Worm (Caenorhabditis elegans) whole organism, early embryonic: ENCODE measurements around the gene ard-1.

Experiments
- B0310.2 ChIP-seq: sonication (generic microtip); optimal IDR thresholded peaks from 2 replicates; lab custom pipeline; 2016; ENCODE audit warnings: mild to moderate bottlenecking, missing genetic modification characterization, missing compliant biosample characterization
- F13C5.2 ChIP-seq: sonication (generic microtip); optimal IDR thresholded peaks from 2 replicates; lab custom pipeline; 2017; ENCODE audit warnings: mild to moderate bottlenecking, missing genetic modification characterization, inconsistent platforms, missing compliant biosample characterization
- aly-1 ChIP-seq: sonication (generic microtip); optimal IDR thresholded peaks from 2 replicates; lab custom pipeline; 2016; ENCODE audit warnings: missing genetic modification characterization, missing compliant biosample characterization
- ama-1 ChIP-seq: fragments of 150-350 bp; optimal IDR thresholded peaks from 2 replicates; lab custom pipeline; 2014
- ceh-13 ChIP-seq: fragments of 200-800 bp; sonication (Bioruptor generic); optimal IDR thresholded peaks from 2 replicates; lab custom pipeline; 2018; ENCODE audit warnings: mild to moderate bottlenecking, missing genetic modification characterization, missing compliant biosample characterization
- ceh-36 ChIP-seq: sonication (generic microtip); optimal IDR thresholded peaks from 2 replicates; lab custom pipeline; 2016; ENCODE audit warnings: missing genetic modification characterization, inconsistent platforms, missing compliant biosample characterization
- ets-7 ChIP-seq: sonication (generic microtip); optimal IDR thresholded peaks from 2 replicates; lab custom pipeline; 2016; ENCODE audit warnings: missing genotype, missing genetic modification characterization, missing compliant biosample characterization
- flt-1 ChIP-seq: fragments of 200-800 bp; sonication (Bioruptor generic); IDR thresholded peaks from 2 replicates; pipeline ENCODE4 v1.3.6; 2022; ENCODE audit warnings: missing genetic modification characterization, missing compliant biosample characterization
- hmg-4 ChIP-seq: fragments of 200-800 bp; sonication (Bioruptor generic); optimal IDR thresholded peaks from 2 replicates; lab custom pipeline; 2018; ENCODE audit warnings: mild to moderate bottlenecking, missing genetic modification characterization, missing compliant biosample characterization
- hnd-1 ChIP-seq: sonication (generic microtip); optimal IDR thresholded peaks from 2 replicates; lab custom pipeline; 2016; ENCODE audit warnings: missing genetic modification characterization, missing compliant biosample characterization
- pes-1 ChIP-seq: fragments of 200-800 bp; sonication (Bioruptor generic); IDR thresholded peaks from 2 replicates; pipeline ENCODE4 v1.3.6; 2022; ENCODE audit warnings: missing genetic modification reagents, missing genetic modification characterization, missing compliant biosample characterization
- scrt-1 ChIP-seq: fragments of 200-800 bp; sonication (Bioruptor generic); IDR thresholded peaks from 2 replicates; pipeline ENCODE4 v1.3.6; 2022; ENCODE audit warnings: missing genetic modification characterization, missing compliant biosample characterization
- sea-1 ChIP-seq: fragments of 200-800 bp; sonication (Bioruptor generic); conservative IDR thresholded peaks from 2 replicates; pipeline ENCODE4 v1.3.6; 2022; ENCODE audit warnings: missing genetic modification characterization, missing compliant biosample characterization
- tbx-11 ChIP-seq: fragments of 200-800 bp; sonication (Bioruptor generic); IDR thresholded peaks from 2 replicates; pipeline ENCODE4 v1.3.6; 2022; ENCODE audit warnings: missing genetic modification characterization, missing compliant biosample characterization
- tbx-37 ChIP-seq: fragments of 200-800 bp; sonication (Bioruptor generic); conservative IDR thresholded peaks from 2 replicates; pipeline ENCODE4 v1.3.6; 2022; ENCODE audit warnings: missing genetic modification reagents, missing genetic modification characterization, missing compliant biosample characterization
- tra-4 ChIP-seq: sonication (generic microtip); optimal IDR thresholded peaks from 2 replicates; lab custom pipeline; 2017; ENCODE audit warnings: missing genetic modification characterization, missing compliant biosample characterization

ard-1 gene

DNA sequence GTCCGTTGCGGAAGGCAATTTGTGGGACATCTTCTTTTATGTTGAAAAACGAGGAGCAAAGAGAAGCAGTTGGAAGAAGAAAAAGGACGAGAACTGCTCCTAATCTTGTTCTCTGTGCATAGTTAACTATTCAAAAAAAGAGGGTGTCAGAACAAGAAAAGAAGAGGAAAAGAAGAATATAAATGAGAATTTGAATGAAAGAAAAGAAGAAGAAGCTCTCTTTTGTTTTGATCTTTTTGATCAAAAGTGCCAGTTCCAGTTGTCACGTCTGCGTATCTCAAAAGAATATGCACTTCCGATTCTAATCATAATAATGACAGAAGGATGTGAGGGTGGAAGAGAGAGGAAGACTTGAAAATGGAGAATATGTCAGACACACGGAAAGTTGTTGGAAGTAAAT, 36.1 kb upstream of the ard-1 start, which contains the start of gene M7.8:
TSS of gene M7.8 (minus strand) at position 112 of the 400 bp plus-strand sequence.
- TF ChIP-seq hmg-4 (GFP tag; lab: Kevin White, UChicago), result no peak
- TF ChIP-seq F13C5.2, result no peak
- TF ChIP-seq tbx-37 (GFP tag; lab: Robert Waterston, UW), result no peak
- no peak for TF ChIP-seq aly-1
- no peak for TF ChIP-seq flt-1 (GFP tag; lab: Robert Waterston, UW)
- no peak for TF ChIP-seq ceh-13 (GFP tag; lab: Kevin White, UChicago)
- no peak for TF ChIP-seq ets-7

DNA sequence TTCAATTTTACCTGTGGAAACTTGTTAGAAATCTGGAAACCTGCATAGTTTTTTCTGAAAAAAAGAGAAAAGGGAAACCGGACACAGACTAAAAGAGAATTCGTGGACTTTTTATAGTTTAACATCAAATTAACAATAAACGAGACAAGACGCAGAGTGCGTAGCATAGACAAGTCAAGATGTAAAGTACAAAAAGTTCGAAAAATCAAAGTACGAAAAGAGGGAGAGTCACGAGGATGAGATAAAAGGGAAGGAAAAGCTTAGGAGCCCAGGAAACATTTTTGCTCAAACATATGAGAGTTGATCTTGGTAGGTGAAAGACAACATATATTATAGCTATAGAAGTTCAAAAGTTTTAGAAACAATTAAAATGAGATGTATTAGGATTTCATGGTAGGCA, 33.3 kb upstream of the ard-1 start, which contains the start of gene M7.12:
TSS of gene M7.12 (minus strand) at position 188 of the 400 bp plus-strand sequence.
- TF ChIP-seq ama-1 (lab: Kevin White, UChicago), result no peak
- TF ChIP-seq B0310.2, result no peak

DNA sequence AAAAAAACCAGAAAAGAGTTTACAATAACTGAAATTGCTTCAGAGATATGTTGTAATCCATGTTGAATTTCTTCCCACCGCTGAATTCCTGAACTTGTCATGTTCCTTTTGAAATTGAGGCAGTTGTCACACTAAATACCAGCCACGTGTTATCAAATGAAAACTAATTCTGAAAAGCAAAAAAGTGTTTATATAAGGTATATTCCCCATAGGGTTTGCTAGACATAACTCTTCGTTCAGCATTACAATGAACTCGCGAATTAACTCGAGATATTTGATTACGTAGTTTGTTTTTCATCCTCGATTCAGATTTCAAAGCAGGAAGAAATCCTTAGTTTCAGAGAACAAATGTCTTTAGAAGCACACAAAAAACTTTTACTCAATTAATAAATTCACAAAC, 30.8 kb upstream of the ard-1 start, which contains the start of gene str-3:
TSS of gene str-3 (minus strand) at position 101 of the 400 bp plus-strand sequence.
- TF ChIP-seq hnd-1 (tag; lab: Kevin White, UChicago) (no peak), B0310.2 (no peak), ceh-13 (GFP tag; lab: Kevin White, UChicago) (no peak), sea-1 (no peak), flt-1 (GFP tag; lab: Robert Waterston, UW) (no peak), tra-4 (tag; lab: Kevin White, UChicago) (no peak), aly-1 (no peak), hmg-4 (GFP tag; lab: Kevin White, UChicago) (no peak), tbx-11 (GFP tag; lab: Robert Waterston, UW) (no peak), tbx-37 (GFP tag; lab: Robert Waterston, UW) (no peak)

DNA sequence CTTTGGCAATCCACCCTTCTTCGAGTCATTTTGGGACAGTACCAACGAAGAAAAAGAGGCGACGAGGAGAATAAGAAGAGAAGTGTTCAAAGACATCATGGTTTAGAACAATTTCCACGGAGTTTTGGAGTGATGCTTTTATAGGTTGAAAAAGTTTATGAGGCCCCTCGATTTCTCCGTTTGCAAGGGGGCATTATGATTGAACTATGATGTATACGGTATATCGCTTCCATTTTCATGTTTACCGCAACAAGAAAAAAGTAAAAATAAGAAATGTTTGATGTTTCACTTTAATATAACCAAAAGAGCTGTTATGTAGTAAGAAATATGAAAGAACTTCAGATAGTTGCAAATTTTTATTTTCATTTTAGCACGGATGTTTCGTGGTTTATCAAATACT, 29.7 kb upstream of the ard-1 start, which contains the start of gene srlf-18:
TSS of gene srlf-18 (minus strand) at position 101 of the 400 bp plus-strand sequence.
- TF ChIP-seq flt-1 (GFP tag; lab: Robert Waterston, UW), result no peak
- no peak for TF ChIP-seq tbx-11 (GFP tag; lab: Robert Waterston, UW)
- TF ChIP-seq ama-1 (lab: Kevin White, UChicago), result no peak
- no peak for TF ChIP-seq ceh-36 (tag; lab: Kevin White, UChicago)
- TF ChIP-seq hnd-1 (tag; lab: Kevin White, UChicago), result no peak
- TF ChIP-seq tra-4 (tag; lab: Kevin White, UChicago), result no peak
- TF ChIP-seq ceh-13 (GFP tag; lab: Kevin White, UChicago), result no peak

DNA sequence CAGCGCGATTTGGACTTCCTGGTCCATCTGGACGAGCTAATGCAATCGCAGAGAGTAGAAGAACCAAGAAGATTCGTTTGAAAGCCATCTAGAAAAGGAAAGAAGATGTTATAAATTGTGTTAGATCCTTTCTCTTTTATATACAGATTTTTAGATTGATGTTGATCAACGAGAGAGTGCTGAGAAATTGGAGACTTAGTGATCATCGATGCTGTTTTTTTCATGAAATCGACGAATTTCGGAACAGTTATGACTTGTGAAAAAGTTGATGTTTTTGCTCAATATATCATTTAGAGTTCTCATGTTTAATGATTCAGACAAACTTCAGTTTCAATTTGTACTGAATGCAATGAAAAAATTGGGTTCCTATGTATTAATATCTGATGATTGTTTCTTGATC, 28.5 kb upstream of the ard-1 start, which contains the start of gene srlf-17:
TSS of gene srlf-17 (minus strand) at position 101 of the 400 bp plus-strand sequence.
- no peak for TF ChIP-seq ceh-13 (GFP tag; lab: Kevin White, UChicago)

DNA sequence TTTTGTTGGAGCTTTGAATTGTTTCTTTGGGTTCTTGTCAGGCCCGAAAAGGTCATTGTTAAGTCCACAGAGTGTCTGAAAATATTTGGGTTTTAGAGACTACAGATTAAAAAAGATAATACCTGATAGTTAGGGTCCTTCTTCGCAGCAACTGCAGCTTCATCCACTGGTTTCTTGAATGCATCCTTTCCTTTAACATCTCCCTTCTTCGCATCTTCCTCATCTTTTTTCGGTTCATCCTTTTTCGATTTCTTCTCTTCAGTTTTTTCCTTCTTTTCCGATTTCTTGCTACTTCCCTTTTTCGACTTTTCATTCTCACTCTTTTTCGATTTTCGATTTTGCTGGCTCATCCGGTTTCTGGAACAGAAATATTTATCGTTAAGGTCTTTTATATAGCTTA, 27.6 kb upstream of the ard-1 start:
- TF ChIP-seq tbx-37 (GFP tag; lab: Robert Waterston, UW), result no peak
- no peak for TF ChIP-seq ets-7
- no peak for TF ChIP-seq tbx-11 (GFP tag; lab: Robert Waterston, UW)
- TF ChIP-seq B0310.2, result no peak
- no peak for TF ChIP-seq hnd-1 (tag; lab: Kevin White, UChicago)
- no peak for TF ChIP-seq ceh-13 (GFP tag; lab: Kevin White, UChicago)
- TF ChIP-seq pes-1 (GFP tag; lab: Robert Waterston, UW), result no peak
- TF ChIP-seq sea-1, result no peak
- TF ChIP-seq F13C5.2, result no peak

DNA sequence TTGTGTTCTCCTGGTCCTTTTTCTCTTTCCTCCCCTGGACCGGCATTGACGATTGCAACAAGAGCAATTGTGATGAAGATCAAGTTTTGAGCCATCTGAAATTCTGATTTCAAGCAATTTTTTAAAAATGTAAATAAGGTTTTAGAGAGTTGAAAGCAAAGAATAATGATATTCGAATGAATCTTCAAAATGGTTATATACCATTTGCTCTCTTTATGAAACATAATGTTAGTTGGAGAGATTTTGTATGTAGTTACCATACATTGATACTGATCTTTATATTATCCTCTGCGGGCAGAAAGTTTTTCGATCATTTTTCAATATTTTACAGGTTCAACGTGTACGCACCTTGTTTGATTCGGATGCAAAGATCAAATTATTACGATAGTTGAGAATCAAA, 25.4 kb upstream of the ard-1 start, which contains the start of gene srlf-24:
TSS of gene srlf-24 (minus strand) at position 101 of the 400 bp plus-strand sequence.
- no peak for TF ChIP-seq tbx-37 (GFP tag; lab: Robert Waterston, UW)
- no peak for TF ChIP-seq flt-1 (GFP tag; lab: Robert Waterston, UW)
- TF ChIP-seq ama-1 (lab: Kevin White, UChicago), result no peak

DNA sequence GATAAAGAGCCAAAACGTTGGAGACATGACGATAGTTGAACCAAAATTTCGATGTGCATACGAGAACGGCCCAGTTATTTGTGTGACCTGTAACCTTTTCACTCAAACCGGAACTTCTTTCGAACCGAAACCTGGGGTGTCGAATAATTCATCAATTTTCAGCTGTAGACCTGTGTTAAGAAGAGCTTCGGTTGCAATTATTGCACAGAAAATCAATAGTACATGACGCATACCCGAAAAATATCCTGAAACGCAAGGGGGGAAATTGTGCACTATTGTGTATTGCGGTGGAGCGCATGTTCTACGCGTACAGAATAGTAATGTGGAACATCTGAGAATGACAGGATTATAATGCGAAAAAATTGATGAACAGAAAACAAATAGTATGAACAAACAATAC, 21.3 kb upstream of the ard-1 start, which contains the start of gene pigk-1:
TSS of gene pigk-1 (minus strand) at position 248 of the 400 bp plus-strand sequence.
- TF ChIP-seq aly-1, result no peak
- no peak for TF ChIP-seq pes-1 (GFP tag; lab: Robert Waterston, UW)
- no peak for TF ChIP-seq tbx-11 (GFP tag; lab: Robert Waterston, UW)
- TF ChIP-seq sea-1, result no peak
- no peak for TF ChIP-seq hmg-4 (GFP tag; lab: Kevin White, UChicago)
- no peak for TF ChIP-seq B0310.2
- no peak for TF ChIP-seq tbx-37 (GFP tag; lab: Robert Waterston, UW)
- no peak for TF ChIP-seq ceh-36 (tag; lab: Kevin White, UChicago)

DNA sequence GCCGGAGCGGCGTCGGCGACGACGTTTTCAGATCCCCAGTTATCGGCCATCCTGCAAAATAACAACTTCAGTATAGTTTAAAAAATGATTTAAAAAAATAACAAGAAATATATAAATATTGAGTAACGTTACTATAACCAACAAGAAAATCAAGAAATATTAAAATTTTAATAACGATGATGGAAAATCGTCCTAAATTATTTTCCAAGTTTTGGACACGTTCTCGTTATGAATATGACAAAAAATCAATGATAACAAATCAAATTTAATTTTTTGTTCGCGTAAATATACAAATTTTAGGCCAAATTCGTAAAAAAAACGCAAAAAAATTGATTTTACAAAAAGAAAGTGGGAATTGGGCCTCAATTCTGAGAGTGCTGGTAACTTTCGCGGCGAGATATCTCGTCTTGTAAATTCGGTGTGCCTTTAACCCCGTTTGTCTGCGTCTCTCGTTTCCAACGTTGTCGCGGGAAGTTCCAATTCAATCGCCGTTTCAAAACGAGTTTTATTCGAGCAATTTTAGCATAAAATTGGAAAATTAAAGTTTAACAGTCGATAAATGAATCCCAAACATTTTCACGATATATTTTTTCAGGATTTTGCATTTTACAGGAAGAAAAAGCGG, 20.0 kb upstream of the ard-1 start, which contains the start of gene rps-5:
TSS of gene rps-5 (minus strand) at position 51 of the 625 bp plus-strand sequence.
- no peak for TF ChIP-seq scrt-1
- TF ChIP-seq aly-1, result no peak
- TF ChIP-seq tra-4 (tag; lab: Kevin White, UChicago), result no peak
- TF ChIP-seq B0310.2, result no peak
- no peak for TF ChIP-seq F13C5.2
- no peak for TF ChIP-seq ets-7
- no peak for TF ChIP-seq hmg-4 (GFP tag; lab: Kevin White, UChicago)
- TF ChIP-seq ceh-36 (tag; lab: Kevin White, UChicago), result no peak
- TF ChIP-seq sea-1, result no peak
